Fruit fly (Drosophila melanogaster): ENCODE results near the gene CG32639.

The CG32639 gene

DNA sequence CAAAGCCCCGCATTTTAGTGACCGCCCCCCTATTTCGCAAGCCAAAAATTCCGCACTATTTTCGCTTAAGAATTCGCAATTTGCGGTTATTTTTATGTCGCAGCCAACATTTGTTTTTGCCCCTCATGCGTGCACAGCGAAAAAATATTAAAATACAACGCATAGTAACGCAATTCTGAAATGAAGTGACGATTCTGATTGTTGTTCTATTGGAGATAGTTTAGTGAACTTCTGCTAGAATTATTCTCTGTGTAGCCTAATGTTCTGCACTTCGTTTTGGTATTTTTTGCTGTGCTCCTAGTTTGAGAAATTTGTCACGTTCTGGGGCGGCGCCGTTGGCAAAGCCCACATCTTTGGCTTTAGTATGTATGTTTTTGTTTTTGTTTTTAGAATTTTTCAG lies 14.5 kb downstream of the CG32639 start:
- TF ChIP-seq CG3032 (tag; optimal IDR thresholded peaks at IDR 0.05) (no peak), CG10631 (GFP tag; optimal IDR thresholded peaks at IDR 0.05) (no peak), CG6163 (GFP tag; IDR thresholded peaks at IDR 0.05) (0 out of 3 replicates have a peak, but pooled peaks have one; percentile 12), CG15336 (GFP tag; IDR thresholded peaks at IDR 0.05) (peak; percentile 39; the same call in 1 of the 2 replicates), Eip78C (GFP tag) (peak; percentile 78), CG8119 (GFP tag; IDR thresholded peaks at IDR 0.05) (no peak), eg (GFP tag; IDR thresholded peaks at IDR 0.05) (peak; percentile 65), CG6276 (GFP tag; optimal IDR thresholded peaks at IDR 0.05) (peak; percentile 13), Lpt (GFP tag; optimal IDR thresholded peaks at IDR 0.05) (peak; percentile 4), ss (GFP tag; optimal IDR thresholded peaks at IDR 0.05) (no peak), cyc (GFP tag; optimal IDR thresholded peaks at IDR 0.05) (no peak), CG3919 (GFP tag; optimal IDR thresholded peaks at IDR 0.05) (no peak), net (GFP tag; optimal IDR thresholded peaks at IDR 0.05) (no peak), acj6 (GFP tag; optimal IDR thresholded peaks at IDR 0.05) (no peak), spab (GFP tag; optimal IDR thresholded peaks at IDR 0.05) (no peak), Sox15 (GFP tag; optimal IDR thresholded peaks at IDR 0.05) (no peak), svp (GFP tag) (no peak), Ets96B (tag; optimal IDR thresholded peaks at IDR 0.05) (no peak), salr (GFP tag; optimal IDR thresholded peaks at IDR 0.05) (no peak), Eip75B (GFP tag; optimal IDR thresholded peaks at IDR 0.05) (no peak), fkh (GFP tag; optimal IDR thresholded peaks at IDR 0.05) (no peak), CG31627 (GFP tag; optimal IDR thresholded peaks at IDR 0.05) (no peak)

DNA sequence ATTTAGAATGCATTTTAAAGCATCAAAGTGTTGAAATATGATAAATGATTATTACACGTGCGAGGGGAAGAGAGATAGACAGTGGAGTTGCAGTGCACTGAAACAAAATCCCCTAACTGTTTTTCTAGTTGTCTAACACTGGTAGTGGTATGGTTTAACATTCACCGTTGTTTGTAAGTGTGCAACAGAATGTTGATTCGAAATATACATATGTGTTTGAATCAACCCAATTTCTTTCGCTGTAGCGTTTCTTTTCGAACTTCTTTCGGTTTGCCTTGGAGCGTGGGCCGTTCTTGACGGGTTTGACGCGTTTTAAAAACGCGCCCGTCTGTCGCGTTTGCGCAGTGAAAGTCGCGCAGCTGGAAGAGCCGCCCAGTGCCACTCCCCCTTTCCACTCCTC lies 15.1 kb downstream of the CG32639 start:
- TF ChIP-seq CG1621 (tag; optimal IDR thresholded peaks at IDR 0.05) (no peak), Eip78C (GFP tag) (peak; percentile 73), Lpt (GFP tag; optimal IDR thresholded peaks at IDR 0.05) (no peak), fd59A (GFP tag; optimal IDR thresholded peaks at IDR 0.05) (no peak), ss (GFP tag; optimal IDR thresholded peaks at IDR 0.05) (no peak), CG6276 (GFP tag; optimal IDR thresholded peaks at IDR 0.05) (no peak), CG10669 (GFP tag; optimal IDR thresholded peaks at IDR 0.05) (no peak), svp (GFP tag) (peak; percentile 82), Hr38 (GFP tag; optimal IDR thresholded peaks at IDR 0.05) (no peak), Eip75B (GFP tag; optimal IDR thresholded peaks at IDR 0.05) (peak; percentile 20), CG9139 (GFP tag; optimal IDR thresholded peaks at IDR 0.05) (no peak), vri (GFP tag; optimal IDR thresholded peaks at IDR 0.05) (no peak), CG6808 (GFP tag; optimal IDR thresholded peaks at IDR 0.05) (no peak), CG16779 (tag; optimal IDR thresholded peaks at IDR 0.05) (no peak), CG6854 (GFP tag; optimal IDR thresholded peaks at IDR 0.05) (no peak), Hr4 (GFP tag; optimal IDR thresholded peaks at IDR 0.05) (peak; percentile 6), Smox (GFP tag; optimal IDR thresholded peaks at IDR 0.05) (peak; percentile 47), CG3032 (tag; optimal IDR thresholded peaks at IDR 0.05) (no peak), CG8319 (GFP tag; optimal IDR thresholded peaks at IDR 0.05) (peak; percentile 20), esn (GFP tag; optimal IDR thresholded peaks at IDR 0.05) (peak; percentile 58), CG10631 (GFP tag; optimal IDR thresholded peaks at IDR 0.05) (no peak), CG11294 (GFP tag; IDR thresholded peaks at IDR 0.05) (no peak), dac (GFP tag; optimal IDR thresholded peaks at IDR 0.05) (no peak), Sox15 (GFP tag; optimal IDR thresholded peaks at IDR 0.05) (peak; percentile 0), OdsH (GFP tag; optimal IDR thresholded peaks at IDR 0.05) (peak; percentile 64), topi (GFP tag; optimal IDR thresholded peaks at IDR 0.05) (peak; percentile 68), Ets21C (GFP tag; optimal IDR thresholded peaks at IDR 0.05) (peak; percentile 32), CG11762 (GFP tag; optimal IDR thresholded peaks at IDR 0.05; ENCODE audit: insufficient read depth) (no peak), Eip93F (GFP tag; optimal IDR thresholded peaks at IDR 0.05) (no peak), Sox102F (GFP tag; optimal IDR thresholded peaks at IDR 0.05) (peak; percentile 46), eg (GFP tag; IDR thresholded peaks at IDR 0.05) (peak; percentile 59; the same call in 2 of the 3 replicates), Hr39 (GFP tag; optimal IDR thresholded peaks at IDR 0.05) (peak; percentile 56), CG8119 (GFP tag; IDR thresholded peaks at IDR 0.05) (peak; percentile 46; the same call in 1 of the 3 replicates), CG34406 (GFP tag; optimal IDR thresholded peaks at IDR 0.05) (peak; percentile 3), Gug (GFP tag; IDR thresholded peaks at IDR 0.05) (0 out of 2 replicates have a peak, but pooled peaks have one; percentile 29), Sox14 (GFP tag; optimal IDR thresholded peaks at IDR 0.05) (peak; percentile 17), cyc (GFP tag; optimal IDR thresholded peaks at IDR 0.05) (peak; percentile 61), fd85E (GFP tag; optimal IDR thresholded peaks at IDR 0.05) (no peak), net (GFP tag; optimal IDR thresholded peaks at IDR 0.05) (no peak), CG6792 (GFP tag; optimal IDR thresholded peaks at IDR 0.05) (peak; percentile 33)
